Worm (Caenorhabditis elegans): Measurements from ENCODE around the gene rft-1.

ce11 chrV:4423860-4424401 lies 19.1 kb downstream of the rft-1 start, which contains the start of the genes Y47D7A.9 and Y47D7A.19:
- TF ChIP-seq elt-2 (tag; optimal IDR thresholded peaks at IDR 0.05) = no peak
- TF ChIP-seq ces-1 (GFP tag; optimal IDR thresholded peaks at IDR 0.05) = no peak
- TF ChIP-seq ceh-82 (tag; optimal IDR thresholded peaks at IDR 0.05) = no peak
- no peak for TF ChIP-seq ama-1 (optimal IDR thresholded peaks at IDR 0.05)
- TF ChIP-seq efl-1 (optimal IDR thresholded peaks at IDR 0.05) = no peak
- TF ChIP-seq efl-1 (GFP tag; optimal IDR thresholded peaks at IDR 0.05 in 1 of 2) = no peak
- TF ChIP-seq nhr-28 (tag; optimal IDR thresholded peaks at IDR 0.05) = no peak
- no peak for TF ChIP-seq aha-1 (tag; optimal IDR thresholded peaks at IDR 0.05)
- no peak for TF ChIP-seq blmp-1 (tag; optimal IDR thresholded peaks at IDR 0.05)
- TF ChIP-seq ztf-11 (tag; optimal IDR thresholded peaks at IDR 0.05) = no peak
- TF ChIP-seq elt-3 (tag; optimal IDR thresholded peaks at IDR 0.05) = no peak
- no peak for TF ChIP-seq lin-39 (tag; optimal IDR thresholded peaks at IDR 0.05)
